Worm (Caenorhabditis elegans) whole organism, L3 larva: ENCODE data around the gene sorf-1.

ENCODE experiments used
- R02D3.7 ChIP-seq: fragments of 150-350 bp; optimal IDR thresholded peaks from 2 replicates; lab custom pipeline; 2014; ENCODE audit warnings: missing biosample characterization, missing genetic modification characterization
- ZK546.5 ChIP-seq: sonication (generic microtip); optimal IDR thresholded peaks from 2 replicates; lab custom pipeline; 2017; ENCODE audit warnings: missing biosample characterization, missing genetic modification characterization
- ama-1 ChIP-seq: fragments of 150-350 bp; optimal IDR thresholded peaks from 2 replicates; lab custom pipeline; 2018
- ceh-28 ChIP-seq: fragments of 150-350 bp; optimal IDR thresholded peaks from 2 replicates; lab custom pipeline; 2014; ENCODE audit warnings: missing biosample characterization, missing genetic modification reagents, missing genetic modification characterization
- ceh-82 ChIP-seq: fragments of 150-350 bp; optimal IDR thresholded peaks from 2 replicates; lab custom pipeline; 2014; ENCODE audit warnings: missing biosample characterization, missing genetic modification characterization
- ceh-9 ChIP-seq: sonication (generic microtip); optimal IDR thresholded peaks from 2 replicates; lab custom pipeline; 2018; ENCODE audit warnings: missing biosample characterization, missing genetic modification characterization
- daf-12 ChIP-seq: fragments of 150-350 bp; optimal IDR thresholded peaks from 2 replicates; lab custom pipeline; 2014; ENCODE audit warnings: missing biosample characterization, missing genetic modification reagents, missing genetic modification characterization
- egl-27 ChIP-seq: sonication (generic microtip); optimal IDR thresholded peaks from 4 replicates; lab custom pipeline; 2017; ENCODE audit warnings: missing biosample characterization, missing genetic modification reagents, missing genetic modification characterization
- egl-5 ChIP-seq: fragments of 150-350 bp; optimal IDR thresholded peaks from 2 replicates; lab custom pipeline; 2017; ENCODE audit warnings: missing biosample characterization, missing genetic modification reagents, missing genetic modification characterization, inconsistent platforms
- elt-1 ChIP-seq: fragments of 150-350 bp; optimal IDR thresholded peaks from 2 replicates; lab custom pipeline; 2014; ENCODE audit warnings: missing biosample characterization, missing genetic modification characterization
- elt-2 ChIP-seq: sonication (generic microtip); optimal IDR thresholded peaks from 2 replicates; lab custom pipeline; 2016; ENCODE audit warnings: missing genetic modification reagents, mild to moderate bottlenecking, missing genetic modification characterization, missing compliant biosample characterization
- fkh-10 ChIP-seq: sonication (generic microtip); optimal IDR thresholded peaks from 2 replicates; lab custom pipeline; 2017; ENCODE audit warnings: missing biosample characterization, missing genetic modification reagents, missing genetic modification characterization
- fos-1 ChIP-seq: fragments of 150-350 bp; optimal IDR thresholded peaks from 2 replicates; lab custom pipeline; 2014; ENCODE audit warnings: missing biosample characterization, missing genetic modification characterization
- jun-1 ChIP-seq: fragments of 150-350 bp; optimal IDR thresholded peaks from 2 replicates; lab custom pipeline; 2014; ENCODE audit warnings: missing biosample characterization, missing genetic modification reagents, missing genetic modification characterization
- lin-15B ChIP-seq: fragments of 150-350 bp; optimal IDR thresholded peaks from 2 replicates; lab custom pipeline; 2014; ENCODE audit warnings: missing biosample characterization, missing genetic modification characterization
- lin-39 ChIP-seq: fragments of 150-350 bp; optimal IDR thresholded peaks from 2 replicates; lab custom pipeline; 2018; ENCODE audit warnings: missing biosample characterization, missing genetic modification reagents, missing genetic modification characterization
- lsy-12 ChIP-seq: sonication (generic microtip); optimal IDR thresholded peaks from 2 replicates; lab custom pipeline; 2016; ENCODE audit warnings: mild to moderate bottlenecking, missing genetic modification characterization, missing compliant biosample characterization
- mdl-1 ChIP-seq: fragments of 150-350 bp; optimal IDR thresholded peaks from 2 replicates; lab custom pipeline; 2014; ENCODE audit warnings: missing biosample characterization, missing genetic modification characterization
- nfya-1 ChIP-seq: sonication (generic microtip); optimal IDR thresholded peaks from 2 replicates; lab custom pipeline; 2017; ENCODE audit warnings: missing genetic modification characterization, mild to moderate bottlenecking, missing compliant biosample characterization, antibody characterized with exemption, moderate library complexity; ENCODE audit not compliant: insufficient read depth
- nhr-11 ChIP-seq: fragments of 150-350 bp; optimal IDR thresholded peaks from 2 replicates; lab custom pipeline; 2014; ENCODE audit warnings: missing biosample characterization, missing genetic modification characterization
- nhr-12 ChIP-seq: fragments of 150-350 bp; optimal IDR thresholded peaks from 2 replicates; lab custom pipeline; 2014; ENCODE audit warnings: missing biosample characterization, missing genetic modification characterization
- nhr-23 ChIP-seq: fragments of 150-350 bp; optimal IDR thresholded peaks from 2 replicates; lab custom pipeline; 2014; ENCODE audit warnings: missing biosample characterization, missing genetic modification reagents, missing genetic modification characterization
- nhr-237 ChIP-seq: fragments of 150-350 bp; optimal IDR thresholded peaks from 2 replicates; lab custom pipeline; 2014; ENCODE audit warnings: missing biosample characterization, missing genetic modification characterization
- nhr-25 ChIP-seq: sonication (generic microtip); optimal IDR thresholded peaks from 2 replicates; lab custom pipeline; 2017; ENCODE audit warnings: missing biosample characterization, missing genetic modification characterization
- nhr-28 ChIP-seq: fragments of 150-350 bp; optimal IDR thresholded peaks from 2 replicates; lab custom pipeline; 2014; ENCODE audit warnings: missing biosample characterization, missing genetic modification characterization
- nhr-43 ChIP-seq: sonication (generic microtip); optimal IDR thresholded peaks from 2 replicates; lab custom pipeline; 2016; ENCODE audit warnings: mild to moderate bottlenecking, missing genetic modification characterization, missing compliant biosample characterization; ENCODE audit not compliant: poor library complexity, severe bottlenecking
- nhr-67 ChIP-seq: fragments of 150-350 bp; optimal IDR thresholded peaks from 2 replicates; lab custom pipeline; 2014; ENCODE audit warnings: missing biosample characterization, missing genetic modification characterization
- nhr-76 ChIP-seq: fragments of 150-350 bp; sonication (generic microtip); optimal IDR thresholded peaks from 5 replicates; lab custom pipeline; 2014; ENCODE audit warnings: missing biosample characterization, missing genetic modification characterization
- nhr-77 ChIP-seq: fragments of 150-350 bp; optimal IDR thresholded peaks from 2 replicates; lab custom pipeline; 2014; ENCODE audit warnings: missing biosample characterization, missing genetic modification characterization
- pha-4 ChIP-seq: fragments of 150-350 bp; optimal IDR thresholded peaks from 2 replicates; lab custom pipeline; 2014; ENCODE audit warnings: missing biosample characterization, missing genetic modification reagents, missing genetic modification characterization
- pqm-1 ChIP-seq: fragments of 150-350 bp; optimal IDR thresholded peaks from 2 replicates; lab custom pipeline; 2017; ENCODE audit warnings: missing biosample characterization, missing genetic modification characterization, inconsistent platforms
- sea-2 ChIP-seq: fragments of 150-350 bp; sonication (generic microtip); optimal IDR thresholded peaks from 4 replicates; lab custom pipeline; 2014; ENCODE audit warnings: missing biosample characterization, missing genetic modification reagents, missing genetic modification characterization
- unc-39 ChIP-seq: sonication (generic microtip); optimal IDR thresholded peaks from 4 replicates; lab custom pipeline; 2017; ENCODE audit warnings: missing biosample characterization, missing genetic modification characterization
- unc-62 ChIP-seq: fragments of 150-350 bp; sonication (generic microtip); optimal IDR thresholded peaks from 4 replicates; lab custom pipeline; 2014; ENCODE audit warnings: missing biosample characterization, missing genetic modification reagents, missing genetic modification characterization
- zag-1 ChIP-seq: fragments of 150-350 bp; optimal IDR thresholded peaks from 2 replicates; lab custom pipeline; 2014; ENCODE audit warnings: missing biosample characterization, missing genetic modification characterization
- ztf-11 ChIP-seq: fragments of 150-350 bp; optimal IDR thresholded peaks from 2 replicates; lab custom pipeline; 2014; ENCODE audit warnings: missing biosample characterization, missing genetic modification characterization

The sorf-1 gene

DNA sequence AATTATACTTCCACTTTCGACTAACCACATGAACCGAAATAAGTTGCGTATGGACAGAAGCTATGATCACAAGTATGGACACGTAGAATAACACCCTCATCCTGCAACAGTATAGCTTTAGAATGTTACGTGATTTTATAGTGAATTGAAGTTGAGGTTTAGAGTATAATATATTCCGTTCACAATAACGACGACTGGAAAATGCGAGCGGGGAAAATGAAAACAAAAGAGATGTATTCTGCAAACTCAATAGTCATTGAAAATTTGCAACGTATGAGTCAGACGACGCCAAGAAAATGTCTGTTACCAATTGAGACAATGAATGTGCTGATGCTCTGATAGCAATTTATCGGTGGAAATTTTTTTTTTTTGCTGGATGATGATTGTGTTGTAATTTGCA, 6.3 kb upstream of the sorf-1 start, which contains the start of gene acp-1:
acp-1 (minus strand) TSS at position 101 of the 400 bp plus-strand sequence.
- no peak for TF ChIP-seq nhr-25 (tag; lab: Kevin White, UChicago)
- TF ChIP-seq unc-62 (GFP tag; lab: Kevin White, UChicago), result no peak
- TF ChIP-seq lin-39, result no peak
- no peak for TF ChIP-seq ztf-11 (tag; lab: Kevin White, UChicago)
- TF ChIP-seq nhr-23 (tag; lab: Kevin White, UChicago), result no peak
- no peak for TF ChIP-seq nhr-76 (tag; lab: Kevin White, UChicago)
- TF ChIP-seq jun-1 (tag; lab: Kevin White, UChicago), result no peak
- no peak for TF ChIP-seq R02D3.7 (tag; lab: Kevin White, UChicago)
- no peak for TF ChIP-seq lsy-12
- TF ChIP-seq ama-1 (lab: Kevin White, UChicago), result no peak
- TF ChIP-seq nfya-1, result no peak
- no peak for TF ChIP-seq mdl-1 (tag; lab: Kevin White, UChicago)
- no peak for TF ChIP-seq sea-2
- no peak for TF ChIP-seq ceh-82
- no peak for TF ChIP-seq ceh-28 (tag; lab: Kevin White, UChicago)
- TF ChIP-seq nhr-237 (tag; lab: Kevin White, UChicago), result no peak
- TF ChIP-seq ceh-9 (tag; lab: Kevin White, UChicago), result no peak
- TF ChIP-seq, all 47 proteins: peak for 0

DNA sequence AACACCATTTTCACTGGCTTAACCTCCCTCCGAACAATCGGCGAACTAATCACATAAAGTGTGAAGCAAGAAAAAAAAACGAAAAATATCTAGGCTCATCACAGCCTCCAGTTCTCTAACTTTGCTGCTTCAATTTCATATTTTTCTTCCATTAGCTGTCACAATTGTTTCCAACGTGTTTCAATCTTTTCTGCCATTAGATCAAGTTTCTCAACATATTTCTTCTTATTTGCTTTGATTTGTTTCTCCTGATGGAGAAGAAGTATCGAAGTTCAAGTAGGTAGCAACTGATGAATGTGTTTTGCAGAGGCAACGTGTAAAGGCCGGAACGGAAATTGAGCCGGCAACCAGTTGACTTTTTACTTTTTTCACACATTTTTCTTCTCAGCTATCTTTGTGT, 1.1 kb upstream of the sorf-1 start, which contains the start of gene ZK563.7:
ZK563.7 (plus strand) TSS at position 301 of the 400 bp plus-strand sequence.
- no peak for TF ChIP-seq fkh-10
- no peak for TF ChIP-seq lsy-12
- no peak for TF ChIP-seq ZK546.5
- TF ChIP-seq nhr-25 (tag; lab: Kevin White, UChicago), result no peak
- TF ChIP-seq ceh-9 (tag; lab: Kevin White, UChicago), result no peak
- no peak for TF ChIP-seq nfya-1
- TF ChIP-seq daf-12 (tag; lab: Kevin White, UChicago), result no peak
- TF ChIP-seq zag-1, result no peak
- TF ChIP-seq lin-39, result no peak
- no peak for TF ChIP-seq nhr-43 (tag; lab: Kevin White, UChicago)
- TF ChIP-seq nhr-76 (tag; lab: Kevin White, UChicago), result no peak
- no peak for TF ChIP-seq nhr-237 (tag; lab: Kevin White, UChicago)
- no peak for TF ChIP-seq egl-5 (tag; lab: Kevin White, UChicago)
- TF ChIP-seq nhr-67 (tag; lab: Kevin White, UChicago), result no peak
- TF ChIP-seq jun-1 (tag; lab: Kevin White, UChicago), result no peak
- no peak for TF ChIP-seq ceh-28 (tag; lab: Kevin White, UChicago)
- TF ChIP-seq nhr-77 (tag; lab: Kevin White, UChicago), result no peak
- no peak for TF ChIP-seq fos-1 (tag; lab: Kevin White, UChicago)
- no peak for TF ChIP-seq nhr-23 (tag; lab: Kevin White, UChicago)
- TF ChIP-seq unc-39 (tag; lab: Kevin White, UChicago), result no peak

ce11 chrX:3375320-3375719, 3.7 kb downstream of the sorf-1 start:
- no peak for TF ChIP-seq ceh-82

- TF ChIP-seq ZK546.5 (no peak), unc-39 (tag; lab: Kevin White, UChicago) (no peak), egl-27 (tag; lab: Kevin White, UChicago) (no peak), nhr-43 (tag; lab: Kevin White, UChicago) (no peak), nhr-77 (tag; lab: Kevin White, UChicago) (no peak), elt-1 (tag; lab: Kevin White, UChicago) (no peak), mdl-1 (tag; lab: Kevin White, UChicago) (no peak), ceh-82 (no peak), egl-5 (tag; lab: Kevin White, UChicago) (no peak), nhr-12 (tag; lab: Kevin White, UChicago) (no peak), nhr-28 (tag; lab: Kevin White, UChicago) (no peak), ceh-28 (tag; lab: Kevin White, UChicago) (no peak), pha-4 (no peak), pqm-1 (tag; lab: Kevin White, UChicago) (no peak), nhr-11 (tag; lab: Kevin White, UChicago) (no peak), sea-2 (no peak), elt-2 (no peak), lin-15B (tag; lab: Kevin White, UChicago) (no peak)
Measured at ce11 chrX:3374642-3375041, 4.4 kb downstream of the sorf-1 start, which contains the start of gene clc-3. TSS of gene clc-3 (minus strand) at chrX:3374742.
